Fruit fly (Drosophila melanogaster): ENCODE measurements around the gene Lcp65Ae.

dm6 chr3L:6130944-6131343 is 7.0 kb downstream of the Lcp65Ae start, which contains the start of gene Lcp65Ag3:
- TF ChIP-seq CG8478 (optimal IDR thresholded peaks at IDR 0.05) (no peak), CTCF (optimal IDR thresholded peaks at IDR 0.05) (no peak)
